Worm (Caenorhabditis elegans): ENCODE measurements around the gene C16A11.7.

DNA sequence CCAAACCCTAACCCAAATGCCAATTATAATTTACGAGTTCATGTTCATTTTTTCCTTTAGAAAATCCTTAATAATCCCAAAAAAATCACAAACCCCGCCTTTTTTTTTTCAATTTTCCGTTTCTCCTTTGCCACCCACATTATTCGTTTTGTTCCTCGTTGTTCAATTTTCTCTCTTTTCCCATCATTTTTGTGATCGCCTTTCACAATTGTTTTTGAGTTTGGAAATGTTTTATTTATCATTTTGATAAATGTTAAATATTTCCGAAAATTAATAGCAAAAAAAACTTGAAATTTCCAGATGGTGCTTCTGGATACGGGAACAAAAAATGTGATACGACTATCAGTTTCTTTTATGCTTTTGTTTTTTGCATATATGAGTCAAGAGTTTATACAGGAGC lies 41.4 kb downstream of the C16A11.7 start, which contains the start of gene F31D5.2:
- no peak for TF ChIP-seq nhr-67 (tag; optimal IDR thresholded peaks at IDR 0.05)
- TF ChIP-seq ztf-4 (tag; optimal IDR thresholded peaks at IDR 0.05), result no peak
- TF ChIP-seq zag-1 (tag; optimal IDR thresholded peaks at IDR 0.05), result no peak
- TF ChIP-seq fos-1 (tag; optimal IDR thresholded peaks at IDR 0.05), result no peak
- TF ChIP-seq nhr-76 (tag; optimal IDR thresholded peaks at IDR 0.05), result no peak
- no peak for TF ChIP-seq nhr-28 (tag; optimal IDR thresholded peaks at IDR 0.05)
- no peak for TF ChIP-seq snpc-4 (tag; optimal IDR thresholded peaks at IDR 0.05)
- no peak for TF ChIP-seq lin-15B (tag; optimal IDR thresholded peaks at IDR 0.05)
- TF ChIP-seq mdl-1 (tag; optimal IDR thresholded peaks at IDR 0.05), result no peak
- no peak for TF ChIP-seq fkh-10 (GFP tag; optimal IDR thresholded peaks at IDR 0.05)
- no peak for TF ChIP-seq pha-4 (tag; optimal IDR thresholded peaks at IDR 0.05)
- no peak for TF ChIP-seq nhr-11 (tag; optimal IDR thresholded peaks at IDR 0.05)
- no peak for TF ChIP-seq pqm-1 (tag; optimal IDR thresholded peaks at IDR 0.05)
